Worm (Caenorhabditis elegans): Measurements from ENCODE around the gene ZK856.7.

ZK856.7 gene

DNA sequence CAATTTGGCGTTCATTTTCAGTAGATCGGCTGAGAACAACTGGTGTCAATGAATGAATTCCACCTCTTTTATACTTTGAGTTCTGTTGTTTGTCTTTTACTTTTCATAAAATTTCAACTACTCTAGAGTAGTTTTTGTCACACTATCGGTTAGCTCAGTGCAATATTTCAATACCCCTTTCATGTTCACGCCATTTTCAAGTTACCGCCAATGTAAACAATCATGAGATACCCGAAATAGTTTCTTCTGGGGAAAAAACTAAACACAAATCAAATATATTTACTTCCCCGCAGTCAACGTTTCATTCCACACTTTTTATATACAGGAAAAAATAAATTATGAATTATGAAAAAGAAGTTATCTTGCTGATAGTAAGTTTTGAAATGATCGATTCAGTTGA lies 26.5 kb downstream of the ZK856.7 start, which contains the start of gene fipr-4:
Gene fipr-4 (minus strand): TSS at position 101 of the 400 bp plus-strand sequence.
- TF ChIP-seq tbx-2 (tag; optimal IDR thresholded peaks at IDR 0.05), result no peak
- TF ChIP-seq pqm-1 (tag; optimal IDR thresholded peaks at IDR 0.05), result no peak
- TF ChIP-seq pha-4 (tag; optimal IDR thresholded peaks at IDR 0.05), result peak; percentile 42

DNA sequence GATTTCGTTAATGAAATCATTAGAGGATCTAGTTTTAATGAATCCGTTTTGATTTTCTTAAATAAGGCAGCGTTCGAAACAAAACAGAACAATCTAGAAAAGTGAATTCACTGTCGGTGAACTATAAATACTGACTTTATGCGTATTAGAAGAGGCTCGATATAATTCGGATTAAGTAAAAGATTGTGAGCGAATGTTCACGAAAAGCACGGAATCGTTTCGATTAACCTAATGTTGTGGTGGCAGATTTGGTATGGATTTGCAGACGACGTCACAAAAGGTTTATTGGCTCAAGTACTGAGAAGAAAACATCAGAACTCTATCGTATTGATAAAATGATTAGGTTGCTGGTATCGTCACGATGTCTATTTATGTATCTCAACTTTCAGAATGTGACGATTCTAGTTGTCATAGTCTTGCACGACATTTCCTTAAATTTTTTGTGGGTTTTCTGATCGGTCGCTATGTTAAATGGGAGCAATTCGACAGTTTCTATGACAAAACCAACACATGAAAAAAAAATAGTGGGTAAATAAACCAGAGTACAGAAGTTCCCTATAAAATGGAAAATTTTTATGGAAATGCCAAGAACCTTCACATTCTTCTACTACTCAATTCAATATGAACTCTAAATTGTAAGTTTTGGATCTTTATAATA lies 27.5 kb downstream of the ZK856.7 start, which contains the start of the genes pyt-1 and fipr-7:
Gene pyt-1 (minus strand): TSS at position 101 of the 658 bp plus-strand sequence.
Gene fipr-7 (plus strand): TSS at position 608 of the 658 bp plus-strand sequence.
- no peak for TF ChIP-seq lin-39 (tag; optimal IDR thresholded peaks at IDR 0.05)
- no peak for TF ChIP-seq nhr-11 (tag; optimal IDR thresholded peaks at IDR 0.05)
- TF ChIP-seq zag-1 (tag; optimal IDR thresholded peaks at IDR 0.05), result no peak
- TF ChIP-seq ceh-28 (tag; optimal IDR thresholded peaks at IDR 0.05), result no peak
- TF ChIP-seq elt-3 (tag; optimal IDR thresholded peaks at IDR 0.05), result no peak
- no peak for TF ChIP-seq mdl-1 (tag; optimal IDR thresholded peaks at IDR 0.05)
- TF ChIP-seq egl-5 (tag; optimal IDR thresholded peaks at IDR 0.05), result no peak
- TF ChIP-seq nhr-28 (tag; optimal IDR thresholded peaks at IDR 0.05), result no peak
- no peak for TF ChIP-seq nhr-76 (tag; optimal IDR thresholded peaks at IDR 0.05)
- no peak for TF ChIP-seq nhr-77 (tag; optimal IDR thresholded peaks at IDR 0.05)
- TF ChIP-seq hmg-11 (tag; optimal IDR thresholded peaks at IDR 0.05), result no peak
- TF ChIP-seq sea-2 (GFP tag; optimal IDR thresholded peaks at IDR 0.05), result no peak
- TF ChIP-seq ZK546.5 (tag; optimal IDR thresholded peaks at IDR 0.05), result no peak

DNA sequence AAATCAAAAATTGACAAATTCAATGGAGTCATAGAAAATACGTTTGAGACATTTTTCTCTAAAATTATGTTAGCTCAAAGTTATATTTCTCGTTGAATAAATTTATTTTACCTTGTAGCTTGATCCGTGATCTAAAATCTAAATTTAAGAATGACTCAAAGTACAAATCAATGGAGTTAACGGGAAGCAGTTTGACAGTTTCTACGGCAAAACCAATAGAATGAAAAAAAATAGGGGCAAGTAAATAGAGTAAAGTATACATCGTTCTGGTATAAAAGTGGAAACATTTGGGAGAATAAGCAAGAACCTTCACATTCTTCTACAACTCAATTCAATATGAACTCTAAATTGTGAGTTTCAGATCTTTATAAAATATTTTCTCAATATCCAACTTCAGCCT lies 29.0 kb downstream of the ZK856.7 start, which contains the start of gene fipr-6:
Gene fipr-6 (plus strand): TSS at position 301 of the 400 bp plus-strand sequence.
- TF ChIP-seq pha-4 (tag; optimal IDR thresholded peaks at IDR 0.05) (no peak), egl-27 (tag; optimal IDR thresholded peaks at IDR 0.05) (no peak), tbx-2 (tag; optimal IDR thresholded peaks at IDR 0.05) (no peak), mml-1 (tag; optimal IDR thresholded peaks at IDR 0.05) (no peak), nhr-25 (tag; optimal IDR thresholded peaks at IDR 0.05) (no peak), nhr-237 (tag; optimal IDR thresholded peaks at IDR 0.05) (no peak), mdl-1 (tag; optimal IDR thresholded peaks at IDR 0.05) (no peak), nhr-77 (tag; optimal IDR thresholded peaks at IDR 0.05) (no peak), nhr-28 (tag; optimal IDR thresholded peaks at IDR 0.05) (no peak), hmg-11 (tag; optimal IDR thresholded peaks at IDR 0.05) (no peak), unc-39 (tag; optimal IDR thresholded peaks at IDR 0.05) (no peak), lin-39 (tag; optimal IDR thresholded peaks at IDR 0.05) (no peak), ama-1 (optimal IDR thresholded peaks at IDR 0.05) (no peak)

DNA sequence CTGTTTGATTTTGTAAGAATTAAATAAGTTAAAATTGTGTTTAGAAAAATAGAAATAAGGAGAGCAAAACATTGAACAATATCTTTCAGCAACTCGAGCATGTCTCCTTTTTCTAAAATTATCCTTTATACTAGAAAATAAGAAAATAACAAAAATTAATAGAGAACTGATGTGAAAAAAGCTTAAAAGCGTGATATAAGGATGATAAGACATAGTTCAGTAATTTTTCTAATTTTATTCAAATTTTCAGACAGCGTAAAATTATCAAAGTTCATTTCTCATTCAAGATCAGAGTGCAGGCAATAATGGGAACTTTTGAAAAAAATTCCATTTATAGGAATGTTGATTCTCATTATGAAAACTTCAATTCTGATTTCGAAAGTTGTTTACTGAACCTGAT lies 31.4 kb downstream of the ZK856.7 start, which contains the start of gene str-182:
Gene str-182 (minus strand): TSS at position 101 of the 400 bp plus-strand sequence.
- TF ChIP-seq aly-2 (tag; optimal IDR thresholded peaks at IDR 0.05) (no peak), pha-4 (tag; optimal IDR thresholded peaks at IDR 0.05) (no peak), tbx-2 (tag; optimal IDR thresholded peaks at IDR 0.05) (no peak), hmg-11 (tag; optimal IDR thresholded peaks at IDR 0.05) (no peak), ztf-11 (tag; optimal IDR thresholded peaks at IDR 0.05) (no peak)

DNA sequence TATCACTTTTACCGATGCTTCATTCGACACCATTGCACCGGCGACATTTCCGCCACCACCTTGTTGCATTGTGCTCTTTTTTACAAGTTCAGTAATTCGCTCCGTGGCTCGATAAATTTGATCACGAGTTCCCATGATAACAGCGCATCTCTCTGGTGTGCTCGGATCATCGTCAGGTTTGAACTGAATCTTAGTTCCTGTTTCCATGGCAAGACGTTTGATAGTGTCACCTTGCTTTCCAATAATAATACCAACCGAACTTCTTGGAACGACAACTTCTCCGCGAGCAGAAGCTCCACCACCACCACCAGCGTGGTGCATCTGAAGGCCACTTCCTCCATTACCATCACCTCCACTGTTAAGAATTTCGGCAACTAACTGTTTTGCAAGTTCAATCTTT lies 35.3 kb downstream of the ZK856.7 start:
- no peak for TF ChIP-seq elt-2 (tag; optimal IDR thresholded peaks at IDR 0.05)
- TF ChIP-seq fkh-2 (tag; optimal IDR thresholded peaks at IDR 0.05), result no peak
- no peak for TF ChIP-seq fos-1 (tag; optimal IDR thresholded peaks at IDR 0.05)
- TF ChIP-seq ZK546.5 (tag; optimal IDR thresholded peaks at IDR 0.05), result no peak
- TF ChIP-seq nhr-23 (tag; optimal IDR thresholded peaks at IDR 0.05), result no peak
- no peak for TF ChIP-seq fkh-10 (GFP tag; optimal IDR thresholded peaks at IDR 0.05)
- TF ChIP-seq unc-62 (GFP tag; optimal IDR thresholded peaks at IDR 0.05), result no peak
- TF ChIP-seq eor-1 (tag; optimal IDR thresholded peaks at IDR 0.05), result no peak
- TF ChIP-seq nhr-12 (tag; optimal IDR thresholded peaks at IDR 0.05), result no peak
- TF ChIP-seq lsy-12 (tag; optimal IDR thresholded peaks at IDR 0.05), result no peak
